Worm (Caenorhabditis elegans): Measurements from ENCODE around the gene dlc-1.
A peak's percentile ranks its signal among the peaks of the same experiment; 100 is the strongest.

dlc-1 gene

DNA sequence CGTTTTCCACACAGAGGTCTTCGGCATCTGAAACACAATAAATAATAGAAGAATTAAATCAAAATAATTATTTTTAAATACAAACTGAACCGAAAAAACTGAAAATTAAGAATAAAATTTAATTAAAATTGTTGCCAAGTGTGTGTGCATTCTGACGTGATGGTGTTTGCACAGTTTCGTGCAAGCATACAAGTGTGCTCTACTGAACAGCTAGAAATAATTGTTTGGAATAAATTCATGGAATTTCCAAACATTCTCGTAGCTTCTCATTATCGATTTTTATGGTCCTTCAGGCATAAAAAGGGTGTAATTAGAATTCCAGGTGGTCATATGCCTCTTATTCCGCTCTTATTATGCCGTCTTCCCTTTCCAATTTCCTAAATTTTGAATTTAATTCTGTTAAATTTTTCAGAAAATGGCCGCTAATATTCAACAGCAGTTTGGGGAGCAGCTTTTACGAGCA is 31.8 kb downstream of the dlc-1 start, which contains the start of the genes mrps-17 and txdc-9 (continued):
- no peak for TF ChIP-seq nhr-12 (tag; optimal IDR thresholded peaks at IDR 0.05)
- peak; percentile 1 for TF ChIP-seq ama-1 (optimal IDR thresholded peaks at IDR 0.05)

DNA sequence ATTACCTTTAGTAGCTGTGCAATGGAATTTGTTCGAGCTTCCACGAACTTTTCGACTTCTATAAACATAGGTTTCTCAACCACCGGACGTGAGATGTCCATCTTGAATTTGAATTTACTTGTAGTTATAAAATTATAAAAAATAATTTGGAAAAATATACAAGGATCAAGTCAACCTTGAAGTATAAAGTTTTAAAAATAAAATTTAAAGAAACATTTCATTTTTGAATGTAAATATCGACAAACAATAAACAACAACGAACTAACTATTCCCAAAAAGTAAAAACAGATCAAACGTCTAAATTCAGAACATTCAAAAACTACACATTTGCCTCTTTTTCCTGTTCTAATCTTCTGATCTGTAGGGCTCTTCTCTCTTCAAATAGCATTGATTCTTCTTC is 32.7 kb downstream of the dlc-1 start, which contains the start of gene popl-1:
popl-1 (minus strand) TSS at position 101 of the 400 bp plus-strand sequence.
- no peak for TF ChIP-seq nhr-25 (tag; optimal IDR thresholded peaks at IDR 0.05)
- no peak for TF ChIP-seq elt-1 (tag; optimal IDR thresholded peaks at IDR 0.05)
- no peak for TF ChIP-seq zag-1 (tag; optimal IDR thresholded peaks at IDR 0.05)
- TF ChIP-seq eor-1 (tag; optimal IDR thresholded peaks at IDR 0.05) = no peak
- TF ChIP-seq unc-39 (tag; optimal IDR thresholded peaks at IDR 0.05) = no peak
- TF ChIP-seq daf-12 (tag; optimal IDR thresholded peaks at IDR 0.05) = no peak

DNA sequence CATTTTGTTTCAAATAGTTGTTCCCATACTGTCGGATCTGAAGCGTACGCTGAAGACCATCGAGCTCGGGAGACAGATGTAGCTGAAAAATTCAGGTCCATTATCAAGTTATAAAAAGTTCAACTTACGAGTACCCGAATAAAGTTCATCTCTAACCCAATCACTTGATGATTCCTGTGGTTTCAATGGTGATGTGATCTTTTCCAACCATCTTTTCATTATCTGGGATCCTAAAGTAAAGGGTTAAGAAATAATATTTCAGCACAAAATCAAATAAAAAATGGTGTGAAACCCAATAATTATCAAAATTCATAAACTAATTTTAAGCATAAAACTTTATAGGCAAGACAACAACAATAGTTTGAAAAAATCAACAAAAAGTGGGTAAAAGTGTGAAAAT is 36.4 kb downstream of the dlc-1 start, which contains the start of gene C05D11.8:
C05D11.8 (minus strand) TSS at position 101 of the 400 bp plus-strand sequence.
- TF ChIP-seq nhr-12 (tag; optimal IDR thresholded peaks at IDR 0.05) = no peak
- TF ChIP-seq ama-1 (optimal IDR thresholded peaks at IDR 0.05) = no peak
- TF ChIP-seq tbx-2 (tag; optimal IDR thresholded peaks at IDR 0.05) = no peak
- no peak for TF ChIP-seq sea-2 (GFP tag; optimal IDR thresholded peaks at IDR 0.05)
- TF ChIP-seq elt-3 (tag; optimal IDR thresholded peaks at IDR 0.05) = no peak
- TF ChIP-seq mml-1 (tag; optimal IDR thresholded peaks at IDR 0.05) = no peak
- no peak for TF ChIP-seq jun-1 (tag; optimal IDR thresholded peaks at IDR 0.05)
- TF ChIP-seq aly-2 (tag; optimal IDR thresholded peaks at IDR 0.05) = no peak
- no peak for TF ChIP-seq daf-12 (tag; optimal IDR thresholded peaks at IDR 0.05)
- no peak for TF ChIP-seq hmg-11 (tag; optimal IDR thresholded peaks at IDR 0.05)

DNA sequence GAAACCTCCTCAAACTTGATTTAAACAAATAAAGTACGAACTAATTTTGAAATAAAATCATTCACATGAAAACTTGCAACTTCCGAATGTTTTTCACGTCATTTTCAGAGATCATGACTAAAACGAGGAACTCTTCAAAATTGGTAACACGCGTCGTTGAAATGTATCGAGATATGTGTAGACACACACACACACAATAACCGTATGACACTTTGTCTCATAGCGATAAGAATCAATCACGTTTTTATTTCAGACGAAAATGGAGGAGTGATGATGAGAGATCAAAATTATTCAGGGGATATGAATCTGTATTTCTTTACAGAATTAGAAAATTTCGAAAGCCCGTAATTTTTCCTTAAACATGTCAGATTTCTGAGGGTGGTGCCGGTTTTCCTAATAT is 40.9 kb downstream of the dlc-1 start:
- TF ChIP-seq zag-1 (tag; optimal IDR thresholded peaks at IDR 0.05) (no peak), lsy-12 (tag; optimal IDR thresholded peaks at IDR 0.05) (peak; percentile 2), fkh-10 (GFP tag; optimal IDR thresholded peaks at IDR 0.05) (no peak), elt-1 (tag; optimal IDR thresholded peaks at IDR 0.05) (peak; percentile 14), jun-1 (tag; optimal IDR thresholded peaks at IDR 0.05) (peak; percentile 10), elt-2 (tag; optimal IDR thresholded peaks at IDR 0.05) (peak; percentile 34), mdl-1 (tag; optimal IDR thresholded peaks at IDR 0.05) (no peak), hmg-11 (tag; optimal IDR thresholded peaks at IDR 0.05) (no peak), pqm-1 (tag; optimal IDR thresholded peaks at IDR 0.05) (peak; percentile 85)

DNA sequence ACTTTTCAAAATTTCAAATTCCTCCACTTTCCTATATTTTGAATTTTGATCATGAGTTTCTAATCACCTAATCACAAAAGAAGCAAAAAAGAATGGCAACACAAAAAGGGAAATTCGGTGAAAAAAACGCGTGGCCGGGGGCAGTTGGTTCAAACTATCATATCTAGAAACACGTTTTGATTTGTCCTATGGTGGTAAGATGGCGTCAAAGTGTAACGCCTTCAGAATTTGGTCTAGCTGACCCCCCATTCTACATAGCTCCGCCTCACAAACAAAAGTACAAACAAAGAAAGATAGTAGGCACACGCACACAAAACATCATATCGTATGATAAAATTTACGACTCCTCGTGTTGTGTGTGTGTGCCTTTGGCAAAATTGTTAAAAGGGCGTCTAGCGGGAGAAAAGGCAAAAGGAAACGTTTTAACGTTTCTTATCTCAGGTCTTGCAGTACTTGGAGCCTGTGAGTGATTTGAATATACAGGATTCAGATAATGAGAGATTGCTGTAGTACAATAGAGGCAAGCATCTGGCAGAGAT is 41.5 kb downstream of the dlc-1 start:
- TF ChIP-seq nhr-23 (tag; optimal IDR thresholded peaks at IDR 0.05) = no peak
- no peak for TF ChIP-seq lsy-12 (tag; optimal IDR thresholded peaks at IDR 0.05)
- TF ChIP-seq elt-1 (tag; optimal IDR thresholded peaks at IDR 0.05) = no peak
- no peak for TF ChIP-seq nhr-12 (tag; optimal IDR thresholded peaks at IDR 0.05)
- TF ChIP-seq mdl-1 (tag; optimal IDR thresholded peaks at IDR 0.05) = peak; percentile 47
- TF ChIP-seq ztf-11 (tag; optimal IDR thresholded peaks at IDR 0.05) = no peak
- TF ChIP-seq jun-1 (tag; optimal IDR thresholded peaks at IDR 0.05) = no peak
- TF ChIP-seq hmg-11 (tag; optimal IDR thresholded peaks at IDR 0.05) = no peak
- TF ChIP-seq lin-15B (tag; optimal IDR thresholded peaks at IDR 0.05) = no peak
- TF ChIP-seq daf-12 (tag; optimal IDR thresholded peaks at IDR 0.05) = no peak
- TF ChIP-seq elt-3 (tag; optimal IDR thresholded peaks at IDR 0.05) = peak in 1 of 3 experiments; percentile 3
- peak; percentile 89 for TF ChIP-seq pqm-1 (tag; optimal IDR thresholded peaks at IDR 0.05)
- TF ChIP-seq nhr-77 (tag; optimal IDR thresholded peaks at IDR 0.05) = no peak
- TF ChIP-seq egl-5 (tag; optimal IDR thresholded peaks at IDR 0.05) = no peak
- TF ChIP-seq ceh-28 (tag; optimal IDR thresholded peaks at IDR 0.05) = no peak
- TF ChIP-seq snpc-4 (tag; optimal IDR thresholded peaks at IDR 0.05) = no peak
- no peak for TF ChIP-seq R02D3.7 (tag; optimal IDR thresholded peaks at IDR 0.05)
- no peak for TF ChIP-seq tbx-2 (tag; optimal IDR thresholded peaks at IDR 0.05)
- TF ChIP-seq pha-4 (tag; optimal IDR thresholded peaks at IDR 0.05) = peak; percentile 19
- no peak for TF ChIP-seq ceh-9 (tag; optimal IDR thresholded peaks at IDR 0.05)
- peak; percentile 91 for TF ChIP-seq elt-2 (tag; optimal IDR thresholded peaks at IDR 0.05)
- peak; percentile 72 for TF ChIP-seq nhr-43 (tag; optimal IDR thresholded peaks at IDR 0.05; ENCODE audit: poor library complexity, severe bottlenecking)

DNA sequence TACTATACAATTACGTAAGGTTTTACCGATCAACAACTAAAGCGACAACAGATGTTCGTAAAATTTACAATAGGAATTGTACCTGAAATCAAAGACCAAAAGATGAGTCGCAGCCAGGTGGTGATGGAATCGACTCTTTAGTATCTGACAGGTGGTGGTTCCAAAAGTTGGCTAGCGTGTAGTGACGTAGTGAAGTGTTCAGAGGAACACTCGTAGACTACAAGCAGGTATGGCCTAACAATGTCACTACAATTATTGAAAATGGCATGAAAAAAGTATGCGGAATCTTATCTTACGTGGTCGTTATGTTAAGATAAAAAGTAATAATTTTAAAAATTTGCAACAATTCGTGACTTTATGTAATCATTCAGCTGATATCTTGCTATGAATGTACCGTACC is 42.1 kb downstream of the dlc-1 start:
- no peak for TF ChIP-seq nfya-1 (tag; optimal IDR thresholded peaks at IDR 0.05; ENCODE audit: insufficient read depth)
- TF ChIP-seq ceh-9 (tag; optimal IDR thresholded peaks at IDR 0.05) = no peak
- TF ChIP-seq sea-2 (GFP tag; optimal IDR thresholded peaks at IDR 0.05) = no peak
- no peak for TF ChIP-seq egl-5 (tag; optimal IDR thresholded peaks at IDR 0.05)
- no peak for TF ChIP-seq jun-1 (tag; optimal IDR thresholded peaks at IDR 0.05)
- TF ChIP-seq egl-27 (tag; optimal IDR thresholded peaks at IDR 0.05) = no peak
- TF ChIP-seq skn-1 (tag; optimal IDR thresholded peaks at IDR 0.05) = no peak
- TF ChIP-seq nhr-43 (tag; optimal IDR thresholded peaks at IDR 0.05; ENCODE audit: poor library complexity, severe bottlenecking) = no peak
- no peak for TF ChIP-seq nhr-12 (tag; optimal IDR thresholded peaks at IDR 0.05)
- no peak for TF ChIP-seq nhr-76 (tag; optimal IDR thresholded peaks at IDR 0.05)
- no peak for TF ChIP-seq R02D3.7 (tag; optimal IDR thresholded peaks at IDR 0.05)
- TF ChIP-seq ceh-16 (tag; optimal IDR thresholded peaks at IDR 0.05) = no peak
- no peak for TF ChIP-seq hmg-11 (tag; optimal IDR thresholded peaks at IDR 0.05)
- no peak for TF ChIP-seq elt-1 (tag; optimal IDR thresholded peaks at IDR 0.05)
- TF ChIP-seq unc-62 (GFP tag; optimal IDR thresholded peaks at IDR 0.05) = no peak
- no peak for TF ChIP-seq nhr-25 (tag; optimal IDR thresholded peaks at IDR 0.05)

Data from whole organism, L3 larva.